Worm (Caenorhabditis elegans): ENCODE measurements around the gene C43H6.4.

DNA sequence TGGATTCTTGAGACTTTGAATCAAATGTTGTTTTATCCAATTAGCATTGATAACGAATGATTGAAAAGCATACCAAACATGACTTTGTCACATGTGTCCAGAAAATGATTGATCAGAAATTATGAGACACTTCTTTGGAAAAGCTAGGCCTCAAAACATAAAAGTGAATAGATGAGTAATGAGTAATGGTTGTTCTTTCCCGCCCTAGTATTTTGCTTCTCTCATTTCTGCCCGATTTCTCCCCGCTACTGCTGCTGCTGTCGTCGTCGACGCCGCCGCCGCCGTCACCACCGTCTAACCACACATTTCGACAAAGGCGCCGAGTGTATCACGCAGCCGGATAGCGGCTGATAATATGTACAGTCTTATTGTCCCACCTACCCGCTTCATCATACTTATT is 18.4 kb upstream of the C43H6.4 start, which contains the start of gene F47G3.1:
- TF ChIP-seq ref-1 (GFP tag; conservative IDR thresholded peaks at IDR 0.05) (no peak), ztf-29 (GFP tag; IDR thresholded peaks at IDR 0.05) (no peak), flt-1 (GFP tag; IDR thresholded peaks at IDR 0.05) (no peak), ztf-23 (GFP tag; IDR thresholded peaks at IDR 0.05) (no peak)
